Fruit fly (Drosophila melanogaster): ENCODE results near the gene Pli.
A peak's percentile ranks its signal among the peaks of the same experiment; 100 is the strongest.

Pli gene

dm6 chr3R:23920874-23921539 lies 31.2 kb upstream of the Pli start (continued):
- TF ChIP-seq CG14441 (GFP tag; IDR thresholded peaks at IDR 0.05), result peak; percentile 62
- TF ChIP-seq ash1 (GFP tag; optimal IDR thresholded peaks at IDR 0.05), result peak; percentile 34
- no peak for TF ChIP-seq CG1529 (GFP tag; optimal IDR thresholded peaks at IDR 0.05)
- TF ChIP-seq slbo (GFP tag; IDR thresholded peaks at IDR 0.05), result peak; percentile 87
- peak; percentile 63; the same call in 1 of the 2 replicates for TF ChIP-seq ranshi (GFP tag; IDR thresholded peaks at IDR 0.05)
- peak; percentile 87 for TF ChIP-seq mirr (GFP tag; optimal IDR thresholded peaks at IDR 0.05)
- no peak for TF ChIP-seq CG18764 (GFP tag; optimal IDR thresholded peaks at IDR 0.05)

dm6 chr3R:23920387-23920786 lies 30.5 kb upstream of the Pli start:
- no peak for TF ChIP-seq CG11695 (GFP tag; IDR thresholded peaks at IDR 0.05)
- TF ChIP-seq NC2α (GFP tag; optimal IDR thresholded peaks at IDR 0.05), result no peak
- no peak for TF ChIP-seq nmo (GFP tag; optimal IDR thresholded peaks at IDR 0.05)
- 0 out of 3 replicates have a peak, but pooled peaks have one; percentile 14 for TF ChIP-seq CG16813 (GFP tag; IDR thresholded peaks at IDR 0.05; ENCODE audit: partially characterized antibody)
- peak; percentile 7 for TF ChIP-seq CG11504 (tag; optimal IDR thresholded peaks at IDR 0.05)
- TF ChIP-seq CG8924 (tag; optimal IDR thresholded peaks at IDR 0.05), result no peak
- TF ChIP-seq sc (optimal IDR thresholded peaks at IDR 0.05), result no peak
- TF ChIP-seq sc (GFP tag; optimal IDR thresholded peaks at IDR 0.05), result no peak
- no peak for TF ChIP-seq CG8388 (GFP tag; optimal IDR thresholded peaks at IDR 0.05)
- TF ChIP-seq ATbp (GFP tag; optimal IDR thresholded peaks at IDR 0.05), result no peak
- TF ChIP-seq Scr (GFP tag; IDR thresholded peaks at IDR 0.05; ENCODE audit: partially characterized antibody), result no peak
- no peak for TF ChIP-seq otp (GFP tag; IDR thresholded peaks at IDR 0.05)
- TF ChIP-seq CG4707 (GFP tag; optimal IDR thresholded peaks at IDR 0.05), result no peak
- TF ChIP-seq Med (GFP tag), result peak; percentile 8
- TF ChIP-seq ap (GFP tag; IDR thresholded peaks at IDR 0.05), result no peak
- peak in 1 of 2 experiments; percentile 75 for TF ChIP-seq Dfd (GFP tag; optimal IDR thresholded peaks at IDR 0.05)
- no peak for TF ChIP-seq CG32767 (GFP tag; IDR thresholded peaks at IDR 0.05)
- TF ChIP-seq Doc2 (GFP tag; IDR thresholded peaks at IDR 0.05), result no peak
- no peak for TF ChIP-seq fu2 (GFP tag; optimal IDR thresholded peaks at IDR 0.05)
- TF ChIP-seq CG3065 (GFP tag; optimal IDR thresholded peaks at IDR 0.05), result no peak
- no peak for TF ChIP-seq pzg (GFP tag; optimal IDR thresholded peaks at IDR 0.05)
- TF ChIP-seq CG3726 (GFP tag; IDR thresholded peaks at IDR 0.05), result no peak
- peak; percentile 19 for TF ChIP-seq twi (tag; optimal IDR thresholded peaks at IDR 0.05)
- TF ChIP-seq wor (GFP tag; IDR thresholded peaks at IDR 0.05), result no peak
- TF ChIP-seq Spps (tag; optimal IDR thresholded peaks at IDR 0.05), result no peak

- TF ChIP-seq salm (tag; optimal IDR thresholded peaks at IDR 0.05), result peak; percentile 70
- no peak for TF ChIP-seq hth (optimal IDR thresholded peaks at IDR 0.05)
- no peak for TF ChIP-seq mam (GFP tag; optimal IDR thresholded peaks at IDR 0.05)
- no peak for TF ChIP-seq toy (GFP tag; IDR thresholded peaks at IDR 0.05)
- no peak for TF ChIP-seq CG4730 (GFP tag; IDR thresholded peaks at IDR 0.05)
- TF ChIP-seq CG11456 (GFP tag; IDR thresholded peaks at IDR 0.05), result 0 out of 3 replicates have a peak, but pooled peaks have one; percentile 33
- no peak for TF ChIP-seq dimm (GFP tag; IDR thresholded peaks at IDR 0.05)
- no peak for TF ChIP-seq Hmx (GFP tag; optimal IDR thresholded peaks at IDR 0.05)
- peak; percentile 32 for TF ChIP-seq CG15601 (tag; optimal IDR thresholded peaks at IDR 0.05)
- TF ChIP-seq Meics (GFP tag; optimal IDR thresholded peaks at IDR 0.05), result peak; percentile 61
- peak; percentile 80 for TF ChIP-seq CG6813 (GFP tag; optimal IDR thresholded peaks at IDR 0.05)
- no peak for TF ChIP-seq CG14441 (GFP tag; IDR thresholded peaks at IDR 0.05)
- no peak for TF ChIP-seq CG16779 (GFP tag; IDR thresholded peaks at IDR 0.05)
- no peak for TF ChIP-seq CG3995 (GFP tag; optimal IDR thresholded peaks at IDR 0.05)
- peak; percentile 52 for TF ChIP-seq dmrt99B (tag; optimal IDR thresholded peaks at IDR 0.05)
- TF ChIP-seq gcm (GFP tag; optimal IDR thresholded peaks at IDR 0.05), result peak; percentile 0
- peak; percentile 55 for TF ChIP-seq unpg (GFP tag; optimal IDR thresholded peaks at IDR 0.05)
- TF ChIP-seq aop (GFP tag; IDR thresholded peaks at IDR 0.05), result no peak
- peak; percentile 17 for TF ChIP-seq CG14710 (tag; optimal IDR thresholded peaks at IDR 0.05)
- peak; percentile 56 for TF ChIP-seq CG12219 (GFP tag; optimal IDR thresholded peaks at IDR 0.05)
These were observed 29.5 kb upstream of the Pli start for dm6 chr3R:23919366-23919765.

All from whole organism, embryonic.